Fruit fly (Drosophila melanogaster) whole organism, embryonic: ENCODE data around the gene Gos28.
A peak's percentile ranks its signal among the peaks of the same experiment; 100 is the strongest.

Experiments used
- Aef1 ChIP-seq: fragments of 200-800 bp; sonication (Bioruptor generic); IDR thresholded peaks from 3 replicates; pipeline ENCODE4 v1.3.6; 2022; ENCODE audit warnings: missing biosample characterization, missing genetic modification characterization
- Bgb ChIP-seq: fragments of 200-800 bp; sonication (Bioruptor generic); IDR thresholded peaks from 2 replicates; pipeline ENCODE4 v1.3.6; 2022; ENCODE audit warnings: missing biosample characterization, missing genetic modification characterization; ENCODE audit not compliant: partially characterized antibody
- CG10543 ChIP-seq: fragments of 200-800 bp; sonication (Bioruptor generic); optimal IDR thresholded peaks from 3 replicates; lab custom pipeline; 2017; ENCODE audit warnings: missing biosample characterization, mild to moderate bottlenecking, missing genetic modification characterization, moderate library complexity
- CG11085 ChIP-seq: fragments of 200-800 bp; sonication (Bioruptor generic); IDR thresholded peaks from 2 replicates; pipeline ENCODE4 v1.3.6; 2022; ENCODE audit warnings: missing biosample characterization, missing genetic modification characterization
- CG11247 ChIP-seq: fragments of 200-800 bp; sonication (Bioruptor generic); IDR thresholded peaks from 2 replicates; pipeline ENCODE4 v1.3.6; 2022; ENCODE audit warnings: missing biosample characterization, missing genetic modification characterization
- CG11504 ChIP-seq: fragments of 200-800 bp; sonication (Bioruptor generic); optimal IDR thresholded peaks from 3 replicates; lab custom pipeline; 2019; ENCODE audit warnings: missing biosample characterization, mild to moderate bottlenecking, missing genetic modification characterization, moderate library complexity
- CG12236 ChIP-seq: fragments of 200-800 bp; sonication (Bioruptor generic); optimal IDR thresholded peaks from 2 replicates; lab custom pipeline; 2016; ENCODE audit warnings: missing biosample characterization, missing genetic modification characterization
- CG12942 ChIP-seq: fragments of 200-800 bp; sonication (Bioruptor generic); optimal IDR thresholded peaks from 3 replicates; lab custom pipeline; 2016; ENCODE audit warnings: missing biosample characterization, missing genetic modification characterization
- CG15269 ChIP-seq: fragments of 200-800 bp; sonication (Bioruptor generic); optimal IDR thresholded peaks from 2 replicates; lab custom pipeline; 2018; ENCODE audit warnings: missing biosample characterization, mild to moderate bottlenecking, missing genetic modification characterization, moderate library complexity
- CG17829 ChIP-seq: fragments of 200-800 bp; optimal IDR thresholded peaks from 2 replicates; lab custom pipeline; 2019; ENCODE audit warnings: missing biosample characterization, mild to moderate bottlenecking, missing genetic modification characterization, moderate library complexity
- CG1832 ChIP-seq: fragments of 200-800 bp; sonication (Bioruptor generic); optimal IDR thresholded peaks from 2 replicates; lab custom pipeline; 2017; ENCODE audit warnings: missing biosample characterization, mild to moderate bottlenecking, missing genetic modification characterization, inconsistent platforms
- CG2678 ChIP-seq: fragments of 200-800 bp; sonication (Bioruptor generic); optimal IDR thresholded peaks from 3 replicates; lab custom pipeline; 2019; ENCODE audit warnings: missing biosample characterization, mild to moderate bottlenecking, missing genetic modification characterization, moderate library complexity
- CG31441 ChIP-seq: fragments of 200-800 bp; sonication (Bioruptor generic); IDR thresholded peaks from 2 replicates; pipeline ENCODE4 v1.3.6; 2022; ENCODE audit warnings: missing biosample characterization, missing genetic modification characterization
- CG32772 ChIP-seq: fragments of 200-800 bp; sonication (Bioruptor generic); IDR thresholded peaks from 2 replicates; pipeline ENCODE4 v1.3.6; 2022; ENCODE audit warnings: missing biosample characterization, missing genetic modification characterization
- CG3281 ChIP-seq: fragments of 200-800 bp; sonication (Bioruptor generic); optimal IDR thresholded peaks from 3 replicates; lab custom pipeline; 2017; ENCODE audit warnings: missing biosample characterization, mild to moderate bottlenecking, missing genetic modification characterization
- CG33557 ChIP-seq: fragments of 200-800 bp; sonication (Bioruptor generic); optimal IDR thresholded peaks from 2 replicates; lab custom pipeline; 2019; ENCODE audit warnings: missing biosample characterization, mild to moderate bottlenecking, missing genetic modification characterization, moderate library complexity
- CG4617 ChIP-seq: fragments of 200-800 bp; sonication (Bioruptor generic); optimal IDR thresholded peaks from 3 replicates; lab custom pipeline; 2016; ENCODE audit warnings: missing biosample characterization, missing genetic modification characterization, borderline replicate concordance
- CG7357 ChIP-seq: fragments of 200-800 bp; sonication (Bioruptor generic); IDR thresholded peaks from 3 replicates; pipeline ENCODE4 v1.3.6; 2022; ENCODE audit warnings: missing biosample characterization, missing genetic modification characterization
- CG8924 ChIP-seq: fragments of 200-800 bp; optimal IDR thresholded peaks from 3 replicates; lab custom pipeline; 2019; ENCODE audit warnings: missing biosample characterization, mild to moderate bottlenecking, missing genetic modification characterization, moderate library complexity
- CrebB ChIP-seq: fragments of 200-800 bp; sonication (Bioruptor generic); optimal IDR thresholded peaks from 3 replicates; lab custom pipeline; 2018; ENCODE audit warnings: missing biosample characterization, mild to moderate bottlenecking, missing genetic modification characterization
- Deaf1 ChIP-seq: fragments of 200-800 bp; optimal IDR thresholded peaks from 3 replicates; lab custom pipeline; 2019; ENCODE audit warnings: missing biosample characterization, mild to moderate bottlenecking, missing genetic modification characterization, moderate library complexity
- Dfd ChIP-seq, 2 experiments: fragments of >200 bp; optimal IDR thresholded peaks; 2 replicates each; lab custom pipeline; 2017; ENCODE audit warnings: missing biosample characterization in 2 of 2, missing genetic modification characterization in 2 of 2
- Ets65A ChIP-seq: fragments of 200-800 bp; sonication (Bioruptor generic); peaks from one replicate; lab custom pipeline; 2016; ENCODE audit warnings: missing biosample characterization, missing genetic modification characterization
- Fer3 ChIP-seq: fragments of 200-800 bp; sonication (Bioruptor generic); optimal IDR thresholded peaks from 2 replicates; lab custom pipeline; 2018; ENCODE audit warnings: missing biosample characterization, mild to moderate bottlenecking, missing genetic modification characterization, moderate library complexity
- HHEX ChIP-seq: fragments of 200-800 bp; sonication (Bioruptor generic); optimal IDR thresholded peaks from 3 replicates; lab custom pipeline; 2017; ENCODE audit warnings: missing biosample characterization, mild to moderate bottlenecking, missing genetic modification characterization, missing genetic modification reagents
- Lpt ChIP-seq: fragments of >200 bp; optimal IDR thresholded peaks from 2 replicates; lab custom pipeline; 2018; ENCODE audit warnings: missing biosample characterization, missing genetic modification characterization
- NC2β ChIP-seq: fragments of 200-800 bp; sonication (Bioruptor generic); optimal IDR thresholded peaks from 2 replicates; lab custom pipeline; 2016; ENCODE audit warnings: missing biosample characterization, missing genetic modification characterization
- NK7.1 ChIP-seq: fragments of 200-800 bp; sonication (Bioruptor generic); optimal IDR thresholded peaks from 3 replicates; lab custom pipeline; 2016; ENCODE audit warnings: missing biosample characterization, missing genetic modification characterization
- Nf-YB ChIP-seq: fragments of 200-800 bp; sonication (Bioruptor generic); optimal IDR thresholded peaks from 3 replicates; lab custom pipeline; 2019; ENCODE audit warnings: missing biosample characterization, mild to moderate bottlenecking, missing genetic modification characterization, moderate library complexity
- Six4 ChIP-seq: fragments of 200-800 bp; sonication (Bioruptor generic); optimal IDR thresholded peaks from 2 replicates; lab custom pipeline; 2016; ENCODE audit warnings: missing biosample characterization, missing genetic modification characterization
- br ChIP-seq: fragments of >200 bp; optimal IDR thresholded peaks from 2 replicates; lab custom pipeline; 2017
- cas ChIP-seq: fragments of 200-800 bp; sonication (Bioruptor generic); IDR thresholded peaks from 2 replicates; pipeline ENCODE4 v1.3.6; 2022; ENCODE audit warnings: missing biosample characterization, missing genetic modification characterization
- caup ChIP-seq: fragments of 200-800 bp; sonication (Bioruptor generic); optimal IDR thresholded peaks from 3 replicates; lab custom pipeline; 2017; ENCODE audit warnings: missing biosample characterization, mild to moderate bottlenecking, missing genetic modification characterization, moderate library complexity; ENCODE audit not compliant: severe bottlenecking
- cwo ChIP-seq: fragments of 200-800 bp; sonication (Bioruptor generic); optimal IDR thresholded peaks from 3 replicates; lab custom pipeline; 2017; ENCODE audit warnings: missing biosample characterization, missing genetic modification characterization, mild to moderate bottlenecking, moderate library complexity, missing genetic modification reagents
- dmrt11E ChIP-seq: fragments of 200-800 bp; sonication (Bioruptor generic); optimal IDR thresholded peaks from 3 replicates; lab custom pipeline; 2018; ENCODE audit warnings: missing biosample characterization, mild to moderate bottlenecking, missing genetic modification characterization, moderate library complexity
- fd3F ChIP-seq: fragments of 200-800 bp; sonication (Bioruptor generic); optimal IDR thresholded peaks from 2 replicates; lab custom pipeline; 2018; ENCODE audit warnings: missing biosample characterization, mild to moderate bottlenecking, missing genetic modification characterization, moderate library complexity
- fd64A ChIP-seq: fragments of 200-800 bp; sonication (Bioruptor generic); optimal IDR thresholded peaks from 3 replicates; lab custom pipeline; 2018; ENCODE audit warnings: missing biosample characterization, mild to moderate bottlenecking, missing genetic modification characterization
- grau ChIP-seq: fragments of 200-800 bp; optimal IDR thresholded peaks from 3 replicates; lab custom pipeline; 2019; ENCODE audit warnings: missing biosample characterization, mild to moderate bottlenecking, missing genetic modification characterization, moderate library complexity
- h ChIP-seq: fragments of >200 bp; optimal IDR thresholded peaks from 2 replicates; lab custom pipeline; 2017
- her ChIP-seq: fragments of 200-800 bp; sonication (Bioruptor generic); optimal IDR thresholded peaks from 2 replicates; lab custom pipeline; 2016; ENCODE audit warnings: missing biosample characterization, missing genetic modification characterization
- hth ChIP-seq: fragments of >200 bp; optimal IDR thresholded peaks from 2 replicates; lab custom pipeline; 2017; ENCODE audit warnings: inconsistent platforms
- klu ChIP-seq: fragments of 200-800 bp; sonication (Bioruptor generic); IDR thresholded peaks from 2 replicates; pipeline ENCODE4 v1.3.6; 2022; ENCODE audit warnings: missing biosample characterization, missing genetic modification characterization
- lola ChIP-seq, 3 experiments: fragments of >200 bp in 2 of 3; fragments of 200-800 bp in 1 of 3; sonication (Bioruptor generic) in 1 of 3; optimal IDR thresholded peaks; 2 replicates each; lab custom pipeline; 2017 to 2019; ENCODE audit warnings: missing biosample characterization in 3 of 3, missing genetic modification characterization in 3 of 3, mild to moderate bottlenecking in 1 of 3, moderate library complexity in 1 of 3
- mirr ChIP-seq: fragments of 200-800 bp; sonication (Bioruptor generic); optimal IDR thresholded peaks from 3 replicates; lab custom pipeline; 2018; ENCODE audit warnings: missing biosample characterization, mild to moderate bottlenecking, missing genetic modification characterization
- oc ChIP-seq: fragments of 200-800 bp; sonication (Bioruptor generic); optimal IDR thresholded peaks from 2 replicates; lab custom pipeline; 2018; ENCODE audit warnings: missing biosample characterization, mild to moderate bottlenecking, missing genetic modification characterization, moderate library complexity
- pan ChIP-seq, 4 experiments: fragments of >200 bp in 3 of 4; fragments of 200-800 bp in 1 of 4; sonication (Bioruptor generic) in 1 of 4; optimal IDR thresholded peaks in 3 of 4; IDR thresholded peaks in 1 of 4; 2 replicates each; pipeline versions ENCODE4 v1.3.6 to Lab custom; 2017 to 2022; ENCODE audit warnings: missing biosample characterization in 2 of 4, missing genetic modification characterization in 2 of 4, mixed read lengths in 1 of 4
- phol ChIP-seq: fragments of 200-800 bp; sonication (Bioruptor generic); optimal IDR thresholded peaks from 3 replicates; lab custom pipeline; 2018; ENCODE audit warnings: missing biosample characterization, mild to moderate bottlenecking, missing genetic modification characterization, moderate library complexity
- twi ChIP-seq: fragments of 200-800 bp; optimal IDR thresholded peaks from 2 replicates; lab custom pipeline; 2019; ENCODE audit warnings: missing biosample characterization, mild to moderate bottlenecking, missing genetic modification characterization, moderate library complexity
- tx ChIP-seq: fragments of 200-800 bp; sonication (Bioruptor generic); optimal IDR thresholded peaks from 2 replicates; lab custom pipeline; 2016; ENCODE audit warnings: missing biosample characterization, missing genetic modification characterization

The Gos28 gene

dm6 chr3R:18670441-18671111, 7.0 kb downstream of the Gos28 start (continued):
- TF ChIP-seq oc (tag; lab: Kevin White, UChicago) (peak; percentile 3), CG33557 (peak; percentile 14), Fer3 (peak; percentile 42), NK7.1 (GFP tag; lab: Kevin White, UChicago) (no peak), CG2678 (tag; lab: Kevin White, UChicago) (peak; percentile 91), Six4 (GFP tag; lab: Kevin White, UChicago) (peak; percentile 0), CG12942 (peak; percentile 8), pan (optimal IDR thresholded peaks at IDR 0.05; lab: Kevin White, UChicago) (no peak), pan (GFP tag; optimal IDR thresholded peaks at IDR 0.05 in 1 of 2, IDR thresholded peaks at IDR 0.05 in 1 of 2) (peak in 1 of 2 experiments; percentile 26), her (no peak), CrebB (tag; lab: Kevin White, UChicago) (no peak), CG11247 (0 out of 2 replicates have a peak, but pooled peaks have one; percentile 17), mirr (GFP tag; lab: Kevin White, UChicago) (no peak), CG32772 (no peak), fd64A (no peak), CG15269 (tag; lab: Kevin White, UChicago) (peak; percentile 50), CG10543 (GFP tag; lab: Kevin White, UChicago) (no peak), fd3F (no peak), CG1832 (no peak), CG3281 (GFP tag; lab: Kevin White, UChicago) (peak; percentile 18), Deaf1 (tag; lab: Kevin White, UChicago) (no peak), br (lab: Kevin White, UChicago) (no peak), klu (GFP tag; lab: Robert Waterston, UW) (peak; percentile 20; the same call in 1 of the 2 replicates), Ets65A (GFP tag; lab: Kevin White, UChicago) (peak; percentile 88), Bgb (GFP tag; lab: Robert Waterston, UW) (no peak), Dfd (GFP tag; optimal IDR thresholded peaks at IDR 0.05; lab: Kevin White, UChicago) (no peak), h (no peak), Aef1 (GFP tag; lab: Robert Waterston, UW) (peak; percentile 29; the same call in 1 of the 3 replicates), NC2β (GFP tag; lab: Kevin White, UChicago) (no peak), Lpt (GFP tag; lab: Kevin White, UChicago) (no peak), grau (tag; lab: Kevin White, UChicago) (peak; percentile 93), lola (GFP tag; optimal IDR thresholded peaks at IDR 0.05; lab: Kevin White, UChicago) (peak in 1 of 3 experiments; percentile 67), CG17829 (tag; lab: Kevin White, UChicago) (peak; percentile 39), HHEX (GFP tag; lab: Kevin White, UChicago) (peak; percentile 45), CG31441 (GFP tag; lab: Robert Waterston, UW) (peak; percentile 71), CG12236 (GFP tag; lab: Kevin White, UChicago) (no peak), cas (GFP tag; lab: Robert Waterston, UW) (no peak), CG11504 (tag; lab: Kevin White, UChicago) (peak; percentile 58), tx (GFP tag; lab: Kevin White, UChicago) (no peak), twi (peak; percentile 5), cwo (peak; percentile 32), CG4617 (GFP tag; lab: Kevin White, UChicago) (no peak), Nf-YB (GFP tag; lab: Kevin White, UChicago) (peak; percentile 22), CG11085 (GFP tag; lab: Robert Waterston, UW) (0 out of 2 replicates have a peak, but pooled peaks have one; percentile 31), hth (no peak), phol (tag; lab: Kevin White, UChicago) (peak; percentile 76), CG8924 (tag; lab: Kevin White, UChicago) (peak; percentile 61), CG7357 (GFP tag; lab: Robert Waterston, UW) (peak; percentile 48; the same call in 1 of the 3 replicates), dmrt11E (peak; percentile 62), caup (no peak)
